Worm (Caenorhabditis elegans) whole organism, late embryonic: ENCODE results near the gene skr-8.
"Not testable (repeated sequence)": the region's sequence is repeated elsewhere in the genome, so short reads cannot be mapped to it uniquely, and the experiment has no call there.

Source experiments
- C08G9.2 ChIP-seq: sonication (generic microtip); optimal IDR thresholded peaks from 2 replicates; lab custom pipeline; 2016; ENCODE audit warnings: mild to moderate bottlenecking, missing genetic modification characterization, moderate library complexity, missing compliant biosample characterization
- F13H6.1 ChIP-seq: sonication (generic microtip); optimal IDR thresholded peaks from 2 replicates; lab custom pipeline; 2016; ENCODE audit warnings: missing genetic modification characterization, missing compliant biosample characterization
- K02D7.2 ChIP-seq: sonication (generic microtip); optimal IDR thresholded peaks from 2 replicates; lab custom pipeline; 2017; ENCODE audit warnings: mild to moderate bottlenecking, missing genetic modification characterization, missing compliant biosample characterization
- K09A11.1 ChIP-seq: sonication (generic microtip); optimal IDR thresholded peaks from 2 replicates; lab custom pipeline; 2017; ENCODE audit warnings: antibody characterized with exemption, mild to moderate bottlenecking, missing genetic modification characterization, missing compliant biosample characterization; ENCODE audit not compliant: insufficient read depth
- Y22D7AL.16 ChIP-seq: sonication (generic microtip); optimal IDR thresholded peaks from 2 replicates; lab custom pipeline; 2016; ENCODE audit warnings: missing genetic modification characterization, missing compliant biosample characterization
- ceh-22 ChIP-seq: sonication (generic microtip); optimal IDR thresholded peaks from 2 replicates; lab custom pipeline; 2017; ENCODE audit warnings: missing biosample characterization, missing genetic modification characterization
- ceh-24 ChIP-seq: sonication (generic microtip); optimal IDR thresholded peaks from 2 replicates; lab custom pipeline; 2016; ENCODE audit warnings: mild to moderate bottlenecking, missing genetic modification characterization, missing compliant biosample characterization
- ceh-30 ChIP-seq: fragments of 150-350 bp; optimal IDR thresholded peaks from 2 replicates; lab custom pipeline; 2014; ENCODE audit warnings: missing biosample characterization, missing genetic modification characterization
- ceh-31 ChIP-seq: sonication (generic microtip); optimal IDR thresholded peaks from 2 replicates; lab custom pipeline; 2016; ENCODE audit warnings: missing genetic modification characterization, missing compliant biosample characterization
- ceh-45 ChIP-seq: fragments of 200-800 bp; sonication (Bioruptor generic); IDR thresholded peaks from 2 replicates; pipeline ENCODE4 v1.3.6; 2022; ENCODE audit warnings: missing genetic modification reagents, missing genetic modification characterization, missing compliant biosample characterization
- dmd-4 ChIP-seq: sonication (generic microtip); optimal IDR thresholded peaks from 2 replicates; lab custom pipeline; 2016; ENCODE audit warnings: borderline replicate concordance, missing genetic modification characterization, missing compliant biosample characterization
- dve-1 ChIP-seq: sonication (generic microtip); optimal IDR thresholded peaks from 2 replicates; lab custom pipeline; 2017; ENCODE audit warnings: antibody characterized with exemption, mild to moderate bottlenecking, missing genetic modification characterization, missing compliant biosample characterization
- elt-2 ChIP-seq: sonication (generic microtip); optimal IDR thresholded peaks from 2 replicates; lab custom pipeline; 2016; ENCODE audit warnings: missing genetic modification reagents, missing genetic modification characterization, missing compliant biosample characterization
- eyg-1 ChIP-seq: sonication (generic microtip); optimal IDR thresholded peaks from 2 replicates; lab custom pipeline; 2016; ENCODE audit warnings: missing genotype, missing genetic modification characterization, missing compliant biosample characterization
- fkh-10 ChIP-seq: fragments of 150-350 bp; optimal IDR thresholded peaks from 2 replicates; lab custom pipeline; 2014; ENCODE audit warnings: missing biosample characterization, missing genetic modification reagents, missing genetic modification characterization
- hlh-8 ChIP-seq: sonication (generic microtip); optimal IDR thresholded peaks from 2 replicates; lab custom pipeline; 2016; ENCODE audit warnings: missing genotype, missing genetic modification characterization, missing compliant biosample characterization
- lim-6 ChIP-seq: sonication (generic microtip); optimal IDR thresholded peaks from 2 replicates; lab custom pipeline; 2016; ENCODE audit warnings: missing genetic modification characterization, missing compliant biosample characterization
- nhr-11 ChIP-seq: fragments of 150-350 bp; optimal IDR thresholded peaks from 2 replicates; lab custom pipeline; 2014; ENCODE audit warnings: missing biosample characterization, missing genetic modification characterization
- pag-3 ChIP-seq: sonication (generic microtip); optimal IDR thresholded peaks from 2 replicates; lab custom pipeline; 2016; ENCODE audit warnings: missing compliant biosample characterization, missing genetic modification characterization, borderline replicate concordance
- pat-9 ChIP-seq: fragments of 200-800 bp; sonication (Bioruptor generic); optimal IDR thresholded peaks from 2 replicates; lab custom pipeline; 2018; ENCODE audit warnings: mild to moderate bottlenecking, missing genetic modification characterization, moderate library complexity, missing compliant biosample characterization
- pax-1 ChIP-seq: fragments of 150-350 bp; optimal IDR thresholded peaks from 2 replicates; lab custom pipeline; 2014; ENCODE audit warnings: missing biosample characterization, missing genetic modification characterization
- pha-2 ChIP-seq: sonication (generic microtip); optimal IDR thresholded peaks from 2 replicates; lab custom pipeline; 2017; ENCODE audit warnings: mild to moderate bottlenecking, missing genetic modification characterization, missing compliant biosample characterization
- pha-4 ChIP-seq: fragments of 150-350 bp; optimal IDR thresholded peaks from 2 replicates; lab custom pipeline; 2018; ENCODE audit warnings: missing biosample characterization, missing genetic modification reagents, missing genetic modification characterization
- ref-2 ChIP-seq: sonication (generic microtip); optimal IDR thresholded peaks from 2 replicates; lab custom pipeline; 2016; ENCODE audit warnings: missing genetic modification characterization, missing compliant biosample characterization
- sdc-2 ChIP-seq: sonication (generic microtip); optimal IDR thresholded peaks from 2 replicates; lab custom pipeline; 2016; ENCODE audit warnings: missing genotype, missing genetic modification characterization, missing compliant biosample characterization
- sox-4 ChIP-seq: sonication (generic microtip); optimal IDR thresholded peaks from 2 replicates; lab custom pipeline; 2017; ENCODE audit warnings: mild to moderate bottlenecking, missing genetic modification characterization, inconsistent platforms, missing compliant biosample characterization
- syd-9 ChIP-seq: sonication (generic microtip); optimal IDR thresholded peaks from 2 replicates; lab custom pipeline; 2016; ENCODE audit warnings: mild to moderate bottlenecking, missing genetic modification characterization, moderate library complexity, missing compliant biosample characterization
- tbx-7 ChIP-seq: sonication (generic microtip); optimal IDR thresholded peaks from 2 replicates; lab custom pipeline; 2016; ENCODE audit warnings: missing genotype, missing genetic modification characterization, missing compliant biosample characterization
- ttx-3 ChIP-seq: sonication (generic microtip); optimal IDR thresholded peaks from 2 replicates; lab custom pipeline; 2016; ENCODE audit warnings: missing genetic modification reagents, missing genetic modification characterization, missing compliant biosample characterization
- unc-3 ChIP-seq, 2 experiments: fragments of 200-800 bp in 1 of 2; sonication (Bioruptor generic) in 1 of 2; sonication (generic microtip) in 1 of 2; conservative IDR thresholded peaks in 1 of 2; optimal IDR thresholded peaks in 1 of 2; 2 replicates each; pipeline versions ENCODE4 v1.3.6 to Lab custom; 2016 to 2022; ENCODE audit warnings: missing compliant biosample characterization in 2 of 2, missing genetic modification characterization in 2 of 2, missing genetic modification reagents in 1 of 2
- unc-55 ChIP-seq: sonication (generic microtip); optimal IDR thresholded peaks from 2 replicates; lab custom pipeline; 2017; ENCODE audit warnings: missing biosample characterization, missing genetic modification reagents, missing genetic modification characterization
- ztf-16 ChIP-seq: sonication (generic microtip); optimal IDR thresholded peaks from 2 replicates; lab custom pipeline; 2017; ENCODE audit warnings: missing genetic modification characterization, missing compliant biosample characterization

The skr-8 gene

ce11 chrIV:17171732-17172131 is 6.1 kb upstream of the skr-8 start:
- TF ChIP-seq fkh-10 (GFP tag; lab: Kevin White, UChicago) (no peak), elt-2 (tag; lab: Kevin White, UChicago) (peak; percentile 83), pat-9 (tag; lab: Kevin White, UChicago) (no peak)

- TF ChIP-seq pha-2 (tag; lab: Kevin White, UChicago), result no peak
Measured at ce11 chrIV:17166974-17167373, 1.3 kb upstream of the skr-8 start, which contains the start of gene skr-12. Gene skr-12 (plus strand): TSS chrIV:17167274.

ce11 chrIV:17163273-17163672 is 2.4 kb downstream of the skr-8 start, which contains the start of gene skr-9:
Gene skr-9 (plus strand): TSS chrIV:17163573.
- not testable (repeated sequence) for TF ChIP-seq Y22D7AL.16, elt-2, ceh-24 (tag; lab: Kevin White, UChicago)

ce11 chrIV:17162515-17162914 is 3.1 kb downstream of the skr-8 start, which contains the start of gene skr-13:
Gene skr-13 (minus strand): TSS chrIV:17162615.
- TF ChIP-seq nhr-11, result no peak
- no peak for TF ChIP-seq syd-9 (tag; lab: Kevin White, UChicago)
- TF ChIP-seq K09A11.1, result no peak
- no peak for TF ChIP-seq pag-3 (tag; lab: Kevin White, UChicago)
- no peak for TF ChIP-seq hlh-8 (tag; lab: Kevin White, UChicago)
- TF ChIP-seq F13H6.1 (tag; lab: Kevin White, UChicago), result no peak
- TF ChIP-seq pha-4 (tag; lab: Kevin White, UChicago), result no peak
- no peak for TF ChIP-seq dve-1 (tag; lab: Kevin White, UChicago)
- TF ChIP-seq dmd-4 (tag; lab: Kevin White, UChicago), result no peak
- no peak for TF ChIP-seq ref-2
- TF ChIP-seq sox-4 (tag; lab: Kevin White, UChicago), result no peak
- TF ChIP-seq ceh-45 (GFP tag; lab: Robert Waterston, UW), result no peak
- TF ChIP-seq sdc-2 (tag; lab: Kevin White, UChicago), result no peak
- TF ChIP-seq ceh-30 (tag; lab: Kevin White, UChicago), result no peak
- TF ChIP-seq unc-55 (GFP tag; lab: Kevin White, UChicago), result no peak
- no peak for TF ChIP-seq lim-6 (tag; lab: Kevin White, UChicago)
- no peak for TF ChIP-seq K02D7.2 (tag; lab: Kevin White, UChicago)
- no peak for TF ChIP-seq ztf-16 (tag; lab: Kevin White, UChicago)

ce11 chrIV:17153002-17153401 is 12.6 kb downstream of the skr-8 start:
- TF ChIP-seq ceh-22 (no peak), C08G9.2 (tag; lab: Kevin White, UChicago) (no peak), pax-1 (tag; lab: Kevin White, UChicago) (no peak), dve-1 (tag; lab: Kevin White, UChicago) (no peak), tbx-7 (tag; lab: Kevin White, UChicago) (no peak), K09A11.1 (no peak), unc-3 (GFP tag; conservative IDR thresholded peaks at IDR 0.05; lab: Robert Waterston, UW) (no peak), unc-3 (tag; optimal IDR thresholded peaks at IDR 0.05; lab: Kevin White, UChicago) (no peak), ceh-30 (tag; lab: Kevin White, UChicago) (no peak), eyg-1 (tag; lab: Kevin White, UChicago) (no peak), Y22D7AL.16 (tag; lab: Kevin White, UChicago) (no peak), ttx-3 (tag; lab: Kevin White, UChicago) (no peak), ceh-31 (tag; lab: Kevin White, UChicago) (no peak)
